Worm (Caenorhabditis elegans): ENCODE measurements around the gene mtrf-1L.
"Not testable (repeated sequence)": the region's sequence is repeated elsewhere in the genome, so short reads cannot be mapped to it uniquely, and the experiment has no call there.

The mtrf-1L gene

ce11 chrIV:5221721-5222120 is 34.8 kb downstream of the mtrf-1L start:
- TF ChIP-seq Y105C5A.15 (GFP tag; IDR thresholded peaks at IDR 0.05) (0 out of 2 replicates have a peak, but pooled peaks have one; percentile 15), ceh-28 (tag; optimal IDR thresholded peaks at IDR 0.05) (no peak), zip-2 (tag; optimal IDR thresholded peaks at IDR 0.05) (no peak), ztf-11 (tag; optimal IDR thresholded peaks at IDR 0.05) (no peak), ces-1 (GFP tag; optimal IDR thresholded peaks at IDR 0.05) (no peak), set-16 (GFP tag; IDR thresholded peaks at IDR 0.05) (peak; percentile 89), dmd-8 (GFP tag; IDR thresholded peaks at IDR 0.05) (0 out of 2 replicates have a peak, but pooled peaks have one; percentile 18), madf-5 (GFP tag; IDR thresholded peaks at IDR 0.05) (no peak), aha-1 (tag) (peak; percentile 65), lin-15B (tag; optimal IDR thresholded peaks at IDR 0.05) (no peak)

- TF ChIP-seq zfp-2 (tag; optimal IDR thresholded peaks at IDR 0.05), result no peak
- TF ChIP-seq F26F4.8 (GFP tag; conservative IDR thresholded peaks at IDR 0.05), result no peak
- no peak for TF ChIP-seq T20F7.1 (GFP tag; optimal IDR thresholded peaks at IDR 0.05)
- no peak for TF ChIP-seq nhr-42 (GFP tag; IDR thresholded peaks at IDR 0.05)
Measured at ce11 chrIV:5224238-5224637, 37.3 kb downstream of the mtrf-1L start, which contains the start of gene Y59E9AL.8. Y59E9AL.8 (minus strand) TSS chrIV:5224338.

- TF ChIP-seq set-16 (GFP tag; IDR thresholded peaks at IDR 0.05), result peak; percentile 82
- 0 out of 2 replicates have a peak, but pooled peaks have one; percentile 12 for TF ChIP-seq arid-1 (GFP tag; conservative IDR thresholded peaks at IDR 0.05)
- TF ChIP-seq pha-4 (GFP tag; IDR thresholded peaks at IDR 0.05), result peak; percentile 29; the same call in 1 of the 2 replicates
- TF ChIP-seq pha-4 (tag; optimal IDR thresholded peaks at IDR 0.05), result not testable (repeated sequence)
- TF ChIP-seq F26F4.8 (GFP tag; conservative IDR thresholded peaks at IDR 0.05), result 0 out of 2 replicates have a peak, but pooled peaks have one; percentile 13
Measured at ce11 chrIV:5225277-5225822, 38.4 kb downstream of the mtrf-1L start, which contains the start of gene cylc-1. cylc-1 (minus strand) TSS chrIV:5225772.

- TF ChIP-seq madf-5 (GFP tag; IDR thresholded peaks at IDR 0.05); saeg-2 (GFP tag; IDR thresholded peaks at IDR 0.05); jun-1 (tag; optimal IDR thresholded peaks at IDR 0.05): not testable (repeated sequence)
Measured at ce11 chrIV:5226552-5226951, 39.6 kb downstream of the mtrf-1L start, which contains the start of gene nsph-4.1. nsph-4.1 (plus strand) TSS chrIV:5226852.

- TF ChIP-seq gei-8 (GFP tag; optimal IDR thresholded peaks at IDR 0.05) (no peak), dmd-6 (GFP tag; IDR thresholded peaks at IDR 0.05) (no peak), Y75B8A.6 (GFP tag; IDR thresholded peaks at IDR 0.05) (no peak), mdl-1 (tag; optimal IDR thresholded peaks at IDR 0.05) (no peak), ZK337.2 (GFP tag; IDR thresholded peaks at IDR 0.05) (no peak), ces-1 (GFP tag; optimal IDR thresholded peaks at IDR 0.05) (no peak), aha-1 (tag) (no peak), daf-16 (GFP tag; optimal IDR thresholded peaks at IDR 0.05) (no peak), daf-16 (tag; optimal IDR thresholded peaks at IDR 0.05) (no peak), nhr-76 (tag; optimal IDR thresholded peaks at IDR 0.05) (no peak), unc-62 (GFP tag; optimal IDR thresholded peaks at IDR 0.05 in 1 of 2) (no peak), unc-62 (tag; optimal IDR thresholded peaks at IDR 0.05) (no peak), ceh-32 (tag; optimal IDR thresholded peaks at IDR 0.05; ENCODE audit: poor library complexity) (no peak), D1046.2 (GFP tag; IDR thresholded peaks at IDR 0.05) (no peak)
Measured at ce11 chrIV:5228619-5229018, 41.7 kb downstream of the mtrf-1L start, which contains the start of gene thn-6. thn-6 (plus strand) TSS chrIV:5228919.

ce11 chrIV:5230530-5230929 is 43.6 kb downstream of the mtrf-1L start, which contains the start of gene thn-5:
thn-5 (plus strand) TSS chrIV:5230830.
- TF ChIP-seq lin-13 (GFP tag; optimal IDR thresholded peaks at IDR 0.05) (no peak), saeg-2 (GFP tag; IDR thresholded peaks at IDR 0.05) (no peak), lin-39 (tag; optimal IDR thresholded peaks at IDR 0.05) (no peak), nhr-102 (tag; optimal IDR thresholded peaks at IDR 0.05) (no peak), mxl-3 (GFP tag; optimal IDR thresholded peaks at IDR 0.05) (no peak), lin-15B (tag; optimal IDR thresholded peaks at IDR 0.05) (no peak), lin-29 (GFP tag; IDR thresholded peaks at IDR 0.05) (no peak), nhr-6 (tag; optimal IDR thresholded peaks at IDR 0.05) (no peak), ZK546.5 (tag; optimal IDR thresholded peaks at IDR 0.05) (no peak), nhr-10 (tag; optimal IDR thresholded peaks at IDR 0.05) (no peak), Y5F2A.4 (GFP tag; optimal IDR thresholded peaks at IDR 0.05) (no peak), set-16 (GFP tag; IDR thresholded peaks at IDR 0.05) (no peak), dmd-8 (GFP tag; IDR thresholded peaks at IDR 0.05) (no peak), dve-1 (tag; optimal IDR thresholded peaks at IDR 0.05; ENCODE audit: insufficient read depth) (no peak), nhr-42 (GFP tag; IDR thresholded peaks at IDR 0.05) (no peak)

Measured in whole organism, L4 larva.